Fruit fly (Drosophila melanogaster): ENCODE results near the gene CG15739.

CG15739 gene

DNA sequence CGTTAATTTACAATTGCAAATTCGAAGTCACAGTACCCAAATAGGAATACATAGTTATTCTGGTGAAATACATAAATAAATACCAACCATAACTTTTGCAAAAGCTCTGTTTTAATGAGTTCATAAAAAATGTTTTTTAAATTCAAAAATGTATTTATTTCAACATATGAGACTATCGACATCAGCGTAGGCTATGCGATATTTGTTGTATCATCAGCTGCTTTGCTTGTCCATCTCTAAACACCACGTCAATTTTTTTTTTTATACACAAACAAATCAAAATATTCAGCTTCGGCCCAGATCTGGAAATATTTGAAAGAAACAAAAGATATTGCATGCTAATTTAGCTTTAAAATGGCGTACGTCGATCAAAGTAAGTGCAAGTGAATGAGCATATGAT is 15.0 kb downstream of the CG15739 start, which contains the start of gene CG1840 (continued):
- TF ChIP-seq wor (GFP tag; IDR thresholded peaks at IDR 0.05) = no peak
- TF ChIP-seq CG10147 (GFP tag; optimal IDR thresholded peaks at IDR 0.05) = no peak
- no peak for TF ChIP-seq CG18011 (GFP tag; optimal IDR thresholded peaks at IDR 0.05)
- TF ChIP-seq CG4730 (GFP tag; IDR thresholded peaks at IDR 0.05) = no peak
- TF ChIP-seq scrt (GFP tag; optimal IDR thresholded peaks at IDR 0.05) = no peak
- TF ChIP-seq Xrp1 (GFP tag; IDR thresholded peaks at IDR 0.05) = no peak
- TF ChIP-seq HmgD (GFP tag; optimal IDR thresholded peaks at IDR 0.05) = no peak
- TF ChIP-seq CG11696 (GFP tag; IDR thresholded peaks at IDR 0.05) = no peak
- no peak for TF ChIP-seq lov (optimal IDR thresholded peaks at IDR 0.05)
- TF ChIP-seq lov (GFP tag; IDR thresholded peaks at IDR 0.05) = no peak
- TF ChIP-seq dm (GFP tag; optimal IDR thresholded peaks at IDR 0.05) = no peak
- TF ChIP-seq Doc2 (GFP tag; IDR thresholded peaks at IDR 0.05) = no peak
- no peak for TF ChIP-seq CG7556 (GFP tag; optimal IDR thresholded peaks at IDR 0.05)
- no peak for TF ChIP-seq Hr39 (optimal IDR thresholded peaks at IDR 0.05)
- no peak for TF ChIP-seq CG15011 (GFP tag; optimal IDR thresholded peaks at IDR 0.05)
- TF ChIP-seq Rfx (GFP tag; IDR thresholded peaks at IDR 0.05) = peak; percentile 50; the same call in 1 of the 2 replicates
- peak; percentile 33; the same call in 1 of the 2 replicates for TF ChIP-seq nerfin-2 (GFP tag; IDR thresholded peaks at IDR 0.05; ENCODE audit: partially characterized antibody)
- TF ChIP-seq CG15479 (GFP tag; optimal IDR thresholded peaks at IDR 0.05) = no peak
- no peak for TF ChIP-seq CG2202 (tag; optimal IDR thresholded peaks at IDR 0.05)
- no peak for TF ChIP-seq p53 (GFP tag; optimal IDR thresholded peaks at IDR 0.05)
- no peak for TF ChIP-seq jigr1 (GFP tag; IDR thresholded peaks at IDR 0.05)
- TF ChIP-seq Antp (GFP tag; optimal IDR thresholded peaks at IDR 0.05) = no peak
- peak; percentile 48 for TF ChIP-seq Dref (GFP tag; IDR thresholded peaks at IDR 0.05)
- TF ChIP-seq CG8281 (tag; optimal IDR thresholded peaks at IDR 0.05) = no peak
- no peak for TF ChIP-seq Mrtf (GFP tag; IDR thresholded peaks at IDR 0.05)
- TF ChIP-seq CG5953 (GFP tag; IDR thresholded peaks at IDR 0.05) = no peak
- no peak for TF ChIP-seq Ada2b (GFP tag; IDR thresholded peaks at IDR 0.05)
- TF ChIP-seq sna (GFP tag; IDR thresholded peaks at IDR 0.05; ENCODE audit: partially characterized antibody) = peak; percentile 51; the same call in 1 of the 2 replicates
- no peak for TF ChIP-seq CG16815 (GFP tag; optimal IDR thresholded peaks at IDR 0.05)
- no peak for TF ChIP-seq gsb-n (tag; optimal IDR thresholded peaks at IDR 0.05)
- TF ChIP-seq aop (GFP tag; IDR thresholded peaks at IDR 0.05) = no peak
- no peak for TF ChIP-seq NfI (GFP tag; optimal IDR thresholded peaks at IDR 0.05)
- TF ChIP-seq Hey (tag; optimal IDR thresholded peaks at IDR 0.05) = no peak
- TF ChIP-seq sd (tag; optimal IDR thresholded peaks at IDR 0.05) = no peak
- TF ChIP-seq CG8944 (GFP tag; optimal IDR thresholded peaks at IDR 0.05) = no peak
- no peak for TF ChIP-seq CG15601 (tag; optimal IDR thresholded peaks at IDR 0.05)
- TF ChIP-seq abd-A (tag; optimal IDR thresholded peaks at IDR 0.05) = no peak
- no peak for TF ChIP-seq lola (GFP tag; optimal IDR thresholded peaks at IDR 0.05)
- TF ChIP-seq dysf (GFP tag; IDR thresholded peaks at IDR 0.05) = no peak
- TF ChIP-seq fru (optimal IDR thresholded peaks at IDR 0.05) = no peak
- TF ChIP-seq CG11504 (tag; optimal IDR thresholded peaks at IDR 0.05) = no peak
- TF ChIP-seq CG7372 (GFP tag; IDR thresholded peaks at IDR 0.05) = no peak
- TF ChIP-seq fd102C (GFP tag; optimal IDR thresholded peaks at IDR 0.05) = no peak
- peak; percentile 76 for TF ChIP-seq BEAF-32 (GFP tag; optimal IDR thresholded peaks at IDR 0.05)
- no peak for TF ChIP-seq chn (GFP tag; optimal IDR thresholded peaks at IDR 0.05)
- TF ChIP-seq MTF-1 (GFP tag; optimal IDR thresholded peaks at IDR 0.05; ENCODE audit: borderline replicate concordance) = no peak
- no peak for TF ChIP-seq Poxn (GFP tag; IDR thresholded peaks at IDR 0.05)
- peak; percentile 54 for TF ChIP-seq CG2129 (GFP tag; IDR thresholded peaks at IDR 0.05; ENCODE audit: partially characterized antibody)
- TF ChIP-seq CG11247 (GFP tag; IDR thresholded peaks at IDR 0.05) = no peak
- no peak for TF ChIP-seq Chrac-16 (GFP tag; optimal IDR thresholded peaks at IDR 0.05)
- TF ChIP-seq Ravus (GFP tag; IDR thresholded peaks at IDR 0.05) = no peak
- no peak for TF ChIP-seq D (optimal IDR thresholded peaks at IDR 0.05)
- TF ChIP-seq D (GFP tag; optimal IDR thresholded peaks at IDR 0.05) = no peak

Data from whole organism, embryonic.